Fruit fly (Drosophila melanogaster) whole organism, pupa: Measurements from ENCODE around the gene CG13312.

Source experiments
- CG12605 ChIP-seq: fragments of 200-800 bp; sonication (Bioruptor generic); IDR thresholded peaks from 2 replicates; pipeline ENCODE4 v1.3.6; 2022; ENCODE audit warnings: missing biosample characterization, missing genetic modification characterization
- CG13204 ChIP-seq: fragments of 200-800 bp; sonication (Bioruptor generic); optimal IDR thresholded peaks from 2 replicates; lab custom pipeline; 2018; ENCODE audit warnings: missing biosample characterization, mild to moderate bottlenecking, missing genetic modification characterization, moderate library complexity
- CG15710 ChIP-seq: fragments of 200-800 bp; sonication (Bioruptor generic); optimal IDR thresholded peaks from 2 replicates; lab custom pipeline; 2018; ENCODE audit warnings: missing biosample characterization, mild to moderate bottlenecking, missing genetic modification characterization, moderate library complexity
- CG34367 ChIP-seq: fragments of 200-800 bp; sonication (Bioruptor generic); optimal IDR thresholded peaks from 2 replicates; lab custom pipeline; 2018; ENCODE audit warnings: missing biosample characterization, mild to moderate bottlenecking, missing genetic modification characterization
- CG4496 ChIP-seq: fragments of 200-800 bp; sonication (Bioruptor generic); IDR thresholded peaks from 3 replicates; pipeline ENCODE4 v1.3.6; 2022; ENCODE audit warnings: missing biosample characterization, missing genetic modification characterization
- CG8159 ChIP-seq: fragments of 200-800 bp; sonication (Bioruptor generic); optimal IDR thresholded peaks from 3 replicates; lab custom pipeline; 2018; ENCODE audit warnings: missing biosample characterization, mild to moderate bottlenecking, missing genetic modification characterization, moderate library complexity
- CG8301 ChIP-seq: fragments of 200-800 bp; sonication (Bioruptor generic); optimal IDR thresholded peaks from 2 replicates; lab custom pipeline; 2018; ENCODE audit warnings: missing biosample characterization, mild to moderate bottlenecking, missing genetic modification characterization
- CG9948 ChIP-seq: fragments of 200-800 bp; sonication (Bioruptor generic); optimal IDR thresholded peaks from 2 replicates; lab custom pipeline; 2018; ENCODE audit warnings: missing biosample characterization, mild to moderate bottlenecking, missing genetic modification characterization, moderate library complexity
- D1 ChIP-seq: fragments of 200-800 bp; sonication (Bioruptor generic); optimal IDR thresholded peaks from 2 replicates; lab custom pipeline; 2018; ENCODE audit warnings: missing biosample characterization, mild to moderate bottlenecking, missing genetic modification characterization, moderate library complexity
- EcR ChIP-seq: fragments of 200-800 bp; sonication (Bioruptor generic); optimal IDR thresholded peaks from 3 replicates; lab custom pipeline; 2019; ENCODE audit warnings: missing biosample characterization, missing genetic modification characterization, mild to moderate bottlenecking, moderate library complexity, missing genetic modification reagents
- Ets98B ChIP-seq: fragments of 200-800 bp; sonication (Bioruptor generic); IDR thresholded peaks from 2 replicates; pipeline ENCODE4 v1.3.6; 2022; ENCODE audit warnings: missing biosample characterization, missing genetic modification characterization
- Pif1B ChIP-seq: fragments of 200-800 bp; sonication (Bioruptor generic); optimal IDR thresholded peaks from 3 replicates; lab custom pipeline; 2016; ENCODE audit warnings: missing biosample characterization, missing genetic modification characterization
- Snoo ChIP-seq: fragments of 200-800 bp; sonication (Bioruptor generic); optimal IDR thresholded peaks from 3 replicates; lab custom pipeline; 2017; ENCODE audit warnings: missing biosample characterization, mild to moderate bottlenecking, missing genetic modification characterization, inconsistent platforms
- fd96Ca ChIP-seq: fragments of 200-800 bp; sonication (Bioruptor generic); IDR thresholded peaks from 3 replicates; pipeline ENCODE4 v1.3.6; 2022; ENCODE audit warnings: missing biosample characterization, missing genetic modification characterization

DNA sequence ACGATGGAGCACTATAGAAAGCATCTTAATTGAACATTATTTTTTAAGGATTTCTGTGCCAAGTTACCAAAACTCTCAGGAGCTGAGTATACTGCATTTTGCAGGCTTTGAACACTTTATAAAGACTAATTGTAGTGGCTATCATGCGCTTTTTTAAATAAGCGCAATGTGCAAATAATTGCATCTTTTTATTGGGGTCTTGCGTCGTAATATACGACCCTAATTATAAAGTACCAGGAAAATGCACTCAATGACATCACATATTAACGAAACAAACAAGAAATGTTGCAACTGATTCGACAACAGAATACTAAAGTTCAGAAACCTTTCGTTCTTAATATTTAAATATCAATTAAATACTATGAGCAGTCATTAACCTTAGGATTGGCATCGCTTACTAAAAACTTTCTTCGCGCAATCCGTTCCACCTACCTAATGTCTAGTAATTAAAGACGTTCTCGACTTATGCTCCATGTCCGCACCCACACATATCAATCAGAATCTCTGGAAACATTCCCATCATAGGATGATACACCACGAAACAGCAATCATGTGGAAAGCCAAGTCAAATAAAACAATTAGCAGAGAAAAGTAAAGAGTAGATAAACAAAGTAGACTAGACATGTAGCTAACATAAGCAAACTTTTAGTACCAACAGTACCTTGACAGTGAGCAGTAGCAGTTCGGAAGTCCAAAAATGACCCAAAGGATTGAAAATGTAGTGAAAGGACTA is 2.8 kb downstream of the CG13312 start, which contains the start of the genes CG32023 and CG34427:
- TF ChIP-seq EcR (no peak), CG12605 (no peak), Ets98B (GFP tag; lab: Robert Waterston, UW) (no peak), Snoo (tag; lab: Kevin White, UChicago) (no peak), CG15710 (tag; lab: Kevin White, UChicago) (no peak), CG9948 (tag; lab: Kevin White, UChicago) (no peak), CG8159 (tag; lab: Kevin White, UChicago) (no peak), CG13204 (GFP tag; lab: Kevin White, UChicago) (no peak), CG34367 (no peak), fd96Ca (GFP tag; lab: Robert Waterston, UW) (no peak), CG8301 (tag; lab: Kevin White, UChicago) (no peak), D1 (tag; lab: Kevin White, UChicago) (no peak), Pif1B (GFP tag; lab: Kevin White, UChicago) (no peak), CG4496 (GFP tag; lab: Robert Waterston, UW) (no peak)
